Fruit fly (Drosophila melanogaster) S2 (cell line): ENCODE measurements around the gene Asciz.

Experiments
- CG8478 ChIP-seq: fragments of >200 bp; optimal IDR thresholded peaks from 2 replicates; lab custom pipeline; 2018
- CTCF ChIP-seq, 2 experiments: fragments of >200 bp; optimal IDR thresholded peaks; 2 replicates each; lab custom pipeline; 2018

- TF ChIP-seq CG8478 (no peak), CTCF (optimal IDR thresholded peaks at IDR 0.05; lab: Kevin White, UChicago) (no peak)
These were observed 1.1 kb downstream of the Asciz start, which contains the start of gene CG32280 for dm6 chr3L:3164951-3165350.
